Fruit fly (Drosophila melanogaster): Measurements from ENCODE around the gene CG6693.

The CG6693 gene

dm6 chr3R:11231705-11232261 lies 10.3 kb upstream of the CG6693 start, which contains the start of the genes CG17187 and Dph3:
TSS of gene CG17187 (minus strand) at chr3R:11231879.
TSS of gene Dph3 (plus strand) at chr3R:11231912.
- TF ChIP-seq EcR (GFP tag; optimal IDR thresholded peaks at IDR 0.05) (no peak), CG32121 (GFP tag; IDR thresholded peaks at IDR 0.05) (no peak), CG10348 (GFP tag; IDR thresholded peaks at IDR 0.05) (no peak), CG9948 (tag; optimal IDR thresholded peaks at IDR 0.05) (no peak), Snoo (tag; optimal IDR thresholded peaks at IDR 0.05) (no peak), CG14655 (GFP tag; optimal IDR thresholded peaks at IDR 0.05) (no peak), gl (tag; optimal IDR thresholded peaks at IDR 0.05) (no peak), rn (GFP tag; IDR thresholded peaks at IDR 0.05) (no peak), CG4496 (GFP tag; IDR thresholded peaks at IDR 0.05) (no peak), CG8301 (tag; optimal IDR thresholded peaks at IDR 0.05) (no peak), CG12605 (GFP tag; IDR thresholded peaks at IDR 0.05) (no peak), CG34367 (tag; optimal IDR thresholded peaks at IDR 0.05) (no peak), CG17806 (tag; optimal IDR thresholded peaks at IDR 0.05) (no peak), CG8159 (tag; optimal IDR thresholded peaks at IDR 0.05) (no peak), Ets98B (GFP tag; IDR thresholded peaks at IDR 0.05) (no peak), Pif1B (GFP tag; optimal IDR thresholded peaks at IDR 0.05) (no peak), CG15710 (tag; optimal IDR thresholded peaks at IDR 0.05) (no peak)

DNA sequence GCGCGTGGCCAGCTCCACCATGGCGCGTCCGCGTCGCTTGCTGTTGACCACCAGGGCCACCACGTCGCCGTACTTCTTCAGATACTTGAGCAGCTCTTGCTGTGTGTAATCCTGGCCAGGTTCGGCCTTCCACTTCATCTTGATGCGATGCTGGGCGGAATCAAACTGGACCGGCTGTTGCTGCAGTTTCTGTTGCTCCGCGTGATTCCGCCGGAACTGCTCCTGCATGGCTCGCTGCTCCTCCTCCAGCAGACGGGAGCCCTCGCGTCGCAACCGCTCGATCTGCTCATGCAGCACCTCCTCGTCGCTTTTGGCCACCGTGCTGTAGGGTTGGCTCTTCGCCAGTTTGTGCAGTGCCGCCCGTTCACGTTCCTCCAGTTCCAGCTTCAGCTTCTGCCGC lies 9.6 kb upstream of the CG6693 start:
- TF ChIP-seq CG13204 (GFP tag; optimal IDR thresholded peaks at IDR 0.05): no peak
- TF ChIP-seq CG32121 (GFP tag; IDR thresholded peaks at IDR 0.05): no peak
- no peak for TF ChIP-seq CG4496 (GFP tag; IDR thresholded peaks at IDR 0.05)
- no peak for TF ChIP-seq Pif1B (GFP tag; optimal IDR thresholded peaks at IDR 0.05)
- no peak for TF ChIP-seq fd96Ca (GFP tag; IDR thresholded peaks at IDR 0.05)
- no peak for TF ChIP-seq CG10348 (GFP tag; IDR thresholded peaks at IDR 0.05)
- TF ChIP-seq CG34367 (tag; optimal IDR thresholded peaks at IDR 0.05): no peak
- no peak for TF ChIP-seq CG15710 (tag; optimal IDR thresholded peaks at IDR 0.05)
- no peak for TF ChIP-seq CG9948 (tag; optimal IDR thresholded peaks at IDR 0.05)
- TF ChIP-seq CG8301 (tag; optimal IDR thresholded peaks at IDR 0.05): no peak
- TF ChIP-seq Snoo (tag; optimal IDR thresholded peaks at IDR 0.05): no peak
- TF ChIP-seq Pif1A (GFP tag; optimal IDR thresholded peaks at IDR 0.05): no peak
- TF ChIP-seq CG17806 (tag; optimal IDR thresholded peaks at IDR 0.05): no peak
- TF ChIP-seq Ets98B (GFP tag; IDR thresholded peaks at IDR 0.05): no peak
- no peak for TF ChIP-seq rn (GFP tag; IDR thresholded peaks at IDR 0.05)

DNA sequence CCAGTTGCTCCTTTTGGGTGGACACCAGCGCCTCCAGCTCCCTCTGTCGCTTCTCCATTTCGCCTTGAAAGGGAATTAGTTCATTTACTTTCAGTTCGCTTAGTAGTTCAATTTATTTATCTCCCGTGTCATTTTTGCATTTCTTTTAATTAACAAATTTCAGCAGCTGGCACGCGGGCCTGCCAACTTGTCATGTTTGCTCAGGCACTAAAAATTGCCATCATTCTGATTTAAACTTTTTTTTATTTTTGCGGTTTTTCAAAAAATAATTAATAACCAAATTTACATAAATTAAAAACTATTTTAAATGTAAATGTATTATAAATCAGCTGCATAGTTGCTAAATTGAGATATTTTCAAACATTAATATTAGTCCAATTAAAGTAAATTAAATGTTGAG lies 9.0 kb upstream of the CG6693 start, which contains the start of gene GCC88:
GCC88 (minus strand) TSS at position 209 of the 400 bp plus-strand sequence.
- TF ChIP-seq Snoo (tag; optimal IDR thresholded peaks at IDR 0.05) (no peak), CG13204 (GFP tag; optimal IDR thresholded peaks at IDR 0.05) (no peak), CG14655 (GFP tag; optimal IDR thresholded peaks at IDR 0.05) (no peak), EcR (GFP tag; optimal IDR thresholded peaks at IDR 0.05) (no peak), CG34367 (tag; optimal IDR thresholded peaks at IDR 0.05) (no peak)

DNA sequence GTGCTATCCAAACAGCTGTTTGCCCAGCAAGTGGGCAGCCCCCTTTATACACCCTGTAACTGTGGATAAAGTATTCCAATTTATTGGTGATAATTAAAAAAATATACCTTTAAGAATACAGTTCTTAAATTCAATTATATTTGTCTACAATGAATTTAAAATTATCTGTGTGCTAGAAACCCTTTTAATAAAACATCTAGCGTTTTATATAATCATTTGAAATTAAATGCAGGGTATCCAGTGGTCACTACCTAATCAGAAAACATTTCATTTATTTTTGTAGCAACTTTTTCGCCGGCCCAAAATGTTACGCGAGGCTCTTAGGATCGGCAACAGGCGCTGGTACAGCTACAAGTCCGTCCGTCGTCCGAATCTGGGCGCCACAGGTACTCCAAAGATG lies 5.1 kb upstream of the CG6693 start, which contains the start of gene CG17726:
CG17726 (plus strand) TSS at position 267 of the 400 bp plus-strand sequence.
- TF ChIP-seq CG12605 (GFP tag; IDR thresholded peaks at IDR 0.05) (peak; percentile 99), CG32121 (GFP tag; IDR thresholded peaks at IDR 0.05) (peak; percentile 97), CG8301 (tag; optimal IDR thresholded peaks at IDR 0.05) (peak; percentile 96), CG8159 (tag; optimal IDR thresholded peaks at IDR 0.05) (peak; percentile 98), Pif1B (GFP tag; optimal IDR thresholded peaks at IDR 0.05) (no peak), rn (GFP tag; IDR thresholded peaks at IDR 0.05) (peak; percentile 95), gl (tag; optimal IDR thresholded peaks at IDR 0.05) (peak; percentile 90), Pif1A (GFP tag; optimal IDR thresholded peaks at IDR 0.05) (no peak), CG34367 (tag; optimal IDR thresholded peaks at IDR 0.05) (peak; percentile 97), D1 (tag; optimal IDR thresholded peaks at IDR 0.05) (no peak), Ets98B (GFP tag; IDR thresholded peaks at IDR 0.05) (peak; percentile 98), CG10348 (GFP tag; IDR thresholded peaks at IDR 0.05) (peak; percentile 81), CG4496 (GFP tag; IDR thresholded peaks at IDR 0.05) (peak; percentile 99), CG9948 (tag; optimal IDR thresholded peaks at IDR 0.05) (peak; percentile 95), CG15710 (tag; optimal IDR thresholded peaks at IDR 0.05) (peak; percentile 98), Snoo (tag; optimal IDR thresholded peaks at IDR 0.05) (peak; percentile 98), EcR (GFP tag; optimal IDR thresholded peaks at IDR 0.05) (peak; percentile 42), CG14655 (GFP tag; optimal IDR thresholded peaks at IDR 0.05) (no peak), CG17806 (tag; optimal IDR thresholded peaks at IDR 0.05) (peak; percentile 95), fd96Ca (GFP tag; IDR thresholded peaks at IDR 0.05) (peak; percentile 69; the same call in 2 of the 3 replicates), CG13204 (GFP tag; optimal IDR thresholded peaks at IDR 0.05) (no peak)

- TF ChIP-seq D1 (tag; optimal IDR thresholded peaks at IDR 0.05) (no peak), Pif1B (GFP tag; optimal IDR thresholded peaks at IDR 0.05) (no peak), CG9948 (tag; optimal IDR thresholded peaks at IDR 0.05) (no peak), Snoo (tag; optimal IDR thresholded peaks at IDR 0.05) (no peak), CG17806 (tag; optimal IDR thresholded peaks at IDR 0.05) (no peak), CG14655 (GFP tag; optimal IDR thresholded peaks at IDR 0.05) (no peak), CG12605 (GFP tag; IDR thresholded peaks at IDR 0.05) (no peak), CG8159 (tag; optimal IDR thresholded peaks at IDR 0.05) (no peak), gl (tag; optimal IDR thresholded peaks at IDR 0.05) (no peak), CG4496 (GFP tag; IDR thresholded peaks at IDR 0.05) (no peak), Ets98B (GFP tag; IDR thresholded peaks at IDR 0.05) (no peak), CG13204 (GFP tag; optimal IDR thresholded peaks at IDR 0.05) (no peak), CG32121 (GFP tag; IDR thresholded peaks at IDR 0.05) (no peak), rn (GFP tag; IDR thresholded peaks at IDR 0.05) (no peak), CG8301 (tag; optimal IDR thresholded peaks at IDR 0.05) (no peak), EcR (GFP tag; optimal IDR thresholded peaks at IDR 0.05) (no peak), Pif1A (GFP tag; optimal IDR thresholded peaks at IDR 0.05) (no peak), fd96Ca (GFP tag; IDR thresholded peaks at IDR 0.05) (no peak)
Observed at dm6 chr3R:11225220-11225619, 3.8 kb upstream of the CG6693 start, which contains the start of gene scpr-C. TSS of gene scpr-C (plus strand) at chr3R:11225520.

Measured in whole organism, pupa.